Fruit fly (Drosophila melanogaster) whole organism, pupa: ENCODE results near the gene CkIIalpha-i3.

ENCODE experiments used
- CG12605 ChIP-seq: fragments of 200-800 bp; sonication (Bioruptor generic); IDR thresholded peaks from 2 replicates; pipeline ENCODE4 v1.3.6; 2022; ENCODE audit warnings: missing biosample characterization, missing genetic modification characterization
- CG14655 ChIP-seq: fragments of 200-800 bp; sonication (Bioruptor generic); optimal IDR thresholded peaks from 3 replicates; lab custom pipeline; 2017; ENCODE audit warnings: mild to moderate bottlenecking, missing biosample characterization, missing genetic modification reagents, missing genetic modification characterization
- CG17806 ChIP-seq: fragments of 200-800 bp; sonication (Bioruptor generic); optimal IDR thresholded peaks from 2 replicates; lab custom pipeline; 2018; ENCODE audit warnings: missing biosample characterization, mild to moderate bottlenecking, missing genetic modification characterization, moderate library complexity
- CG4496 ChIP-seq: fragments of 200-800 bp; sonication (Bioruptor generic); IDR thresholded peaks from 3 replicates; pipeline ENCODE4 v1.3.6; 2022; ENCODE audit warnings: missing biosample characterization, missing genetic modification characterization
- CG8301 ChIP-seq: fragments of 200-800 bp; sonication (Bioruptor generic); optimal IDR thresholded peaks from 2 replicates; lab custom pipeline; 2018; ENCODE audit warnings: missing biosample characterization, mild to moderate bottlenecking, missing genetic modification characterization
- D1 ChIP-seq: fragments of 200-800 bp; sonication (Bioruptor generic); optimal IDR thresholded peaks from 2 replicates; lab custom pipeline; 2018; ENCODE audit warnings: missing biosample characterization, mild to moderate bottlenecking, missing genetic modification characterization, moderate library complexity
- EcR ChIP-seq: fragments of 200-800 bp; sonication (Bioruptor generic); optimal IDR thresholded peaks from 3 replicates; lab custom pipeline; 2019; ENCODE audit warnings: missing biosample characterization, missing genetic modification characterization, mild to moderate bottlenecking, moderate library complexity, missing genetic modification reagents
- Pif1B ChIP-seq: fragments of 200-800 bp; sonication (Bioruptor generic); optimal IDR thresholded peaks from 3 replicates; lab custom pipeline; 2016; ENCODE audit warnings: missing biosample characterization, missing genetic modification characterization

DNA sequence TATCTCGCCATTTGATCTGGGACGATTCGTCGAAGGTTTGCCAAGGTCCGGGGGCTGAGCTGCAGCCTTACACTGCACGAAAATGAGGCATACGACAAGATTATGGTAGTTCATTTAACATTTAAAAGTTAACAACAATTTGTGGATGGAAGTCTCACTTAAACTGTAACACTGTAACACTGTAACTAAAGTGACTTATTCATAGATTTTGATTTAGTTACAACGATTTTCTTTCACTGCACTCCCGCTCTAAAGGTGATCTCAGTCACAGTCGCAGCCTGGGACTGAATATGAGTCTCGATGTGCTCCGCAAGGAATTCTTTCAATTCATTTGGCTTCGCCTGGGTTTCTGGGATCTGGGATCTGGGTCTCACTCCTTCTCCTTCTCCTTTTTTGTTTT is 49.8 kb upstream of the CkIIalpha-i3 start:
- TF ChIP-seq Pif1B (GFP tag; lab: Kevin White, UChicago) (peak; percentile 74), CG14655 (GFP tag; lab: Kevin White, UChicago) (peak; percentile 82), EcR (GFP tag; lab: Kevin White, UChicago) (no peak), CG4496 (GFP tag; lab: Robert Waterston, UW) (peak; percentile 78), D1 (tag; lab: Kevin White, UChicago) (peak; percentile 3), CG12605 (GFP tag; lab: Robert Waterston, UW) (0 out of 2 replicates have a peak, but pooled peaks have one; percentile 35), CG17806 (tag; lab: Kevin White, UChicago) (peak; percentile 84), CG8301 (tag; lab: Kevin White, UChicago) (peak; percentile 71)
